Fruit fly (Drosophila melanogaster): ENCODE measurements around the gene fz2.
A peak's percentile ranks its signal among the peaks of the same experiment; 100 is the strongest.

fz2 gene

dm6 chr3L:19260278-19260803 is 25.2 kb upstream of the fz2 start, which contains the start of gene nes (continued):
- TF ChIP-seq CG17385 (GFP tag; optimal IDR thresholded peaks at IDR 0.05) (peak; percentile 87), Abd-B (GFP tag; optimal IDR thresholded peaks at IDR 0.05) (peak; percentile 18), CG8388 (GFP tag; optimal IDR thresholded peaks at IDR 0.05) (no peak)

DNA sequence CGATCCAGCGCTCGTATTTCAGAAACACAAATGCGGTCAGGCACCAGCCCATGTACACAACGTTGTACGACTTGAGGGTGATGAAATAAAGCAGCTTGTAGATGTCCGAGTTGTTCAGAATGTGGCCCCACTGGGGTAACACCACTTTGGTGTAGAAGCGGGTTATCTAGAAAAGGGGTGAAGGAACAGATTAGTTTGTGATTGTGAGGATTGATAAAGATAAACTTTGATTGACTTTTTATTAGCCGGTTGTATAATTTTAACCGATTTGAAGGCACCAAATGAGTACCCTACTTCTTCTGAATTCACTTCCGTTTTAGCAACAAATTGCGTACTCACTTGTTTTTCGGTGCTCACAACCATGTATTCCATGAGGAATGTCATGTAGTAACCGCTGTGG is 23.0 kb upstream of the fz2 start:
- no peak for TF ChIP-seq pan (optimal IDR thresholded peaks at IDR 0.05)
- TF ChIP-seq pan (GFP tag; optimal IDR thresholded peaks at IDR 0.05 in 1 of 2, IDR thresholded peaks at IDR 0.05 in 1 of 2) = no peak
- no peak for TF ChIP-seq CG14441 (GFP tag; IDR thresholded peaks at IDR 0.05)
- TF ChIP-seq Med (GFP tag) = no peak
- peak; percentile 4 for TF ChIP-seq CG34376 (GFP tag; optimal IDR thresholded peaks at IDR 0.05)
- peak; percentile 77 for TF ChIP-seq grn (GFP tag; optimal IDR thresholded peaks at IDR 0.05)
- peak in 1 of 2 experiments; percentile 63 for TF ChIP-seq Pdp1 (GFP tag; optimal IDR thresholded peaks at IDR 0.05)
- peak; percentile 44 for TF ChIP-seq Vsx1 (GFP tag; optimal IDR thresholded peaks at IDR 0.05)
- peak; percentile 27 for TF ChIP-seq CG10543 (GFP tag; optimal IDR thresholded peaks at IDR 0.05)
- TF ChIP-seq chm (GFP tag; IDR thresholded peaks at IDR 0.05) = no peak
- 0 out of 2 replicates have a peak, but pooled peaks have one; percentile 31 for TF ChIP-seq GATAe (GFP tag; conservative IDR thresholded peaks at IDR 0.05)
- TF ChIP-seq sens-2 (GFP tag; IDR thresholded peaks at IDR 0.05) = peak; percentile 80; the same call in 1 of the 2 replicates
- peak; percentile 86 for TF ChIP-seq exex (tag; optimal IDR thresholded peaks at IDR 0.05)
- TF ChIP-seq sug (tag; optimal IDR thresholded peaks at IDR 0.05) = peak; percentile 93

DNA sequence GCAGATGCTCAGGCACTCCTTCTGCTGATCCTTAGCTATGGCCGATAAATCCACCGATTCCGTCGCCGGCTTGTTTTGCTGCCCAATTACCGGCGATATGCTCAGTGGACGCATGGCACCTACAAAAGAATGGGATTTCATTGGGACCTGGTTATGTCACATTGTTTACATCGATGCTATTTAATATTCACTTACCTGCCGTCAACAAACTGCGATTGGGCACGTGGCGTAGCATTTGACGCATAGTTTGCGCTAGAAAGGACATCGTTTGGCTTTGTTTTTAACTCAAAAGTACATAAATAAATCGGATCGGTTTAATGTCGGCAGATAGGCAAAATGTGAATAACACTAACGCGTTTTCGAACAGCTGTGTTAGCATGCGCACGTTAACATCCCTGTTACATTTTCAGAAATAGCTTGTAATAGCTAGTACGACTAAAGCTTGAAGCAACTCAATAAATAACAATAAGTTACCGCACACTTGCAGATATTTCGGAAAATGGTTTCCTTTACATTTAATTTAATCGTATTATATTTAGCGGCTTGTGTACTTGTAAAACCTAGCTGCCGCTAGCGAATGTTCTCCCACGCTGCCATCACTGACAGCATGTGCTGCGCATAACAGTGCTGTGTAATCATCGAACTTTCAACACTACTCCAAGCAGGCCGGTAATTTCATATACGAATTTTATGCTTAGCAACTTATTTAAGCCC is 19.7 kb upstream of the fz2 start, which contains the start of the genes mRpL21 and rept:
Gene mRpL21, minus strand, starts transcription at position 347 of the 714 bp plus-strand sequence.
Gene rept, plus strand, starts transcription at position 626 of the 714 bp plus-strand sequence.
- TF ChIP-seq knrl (GFP tag; IDR thresholded peaks at IDR 0.05; ENCODE audit: partially characterized antibody) (peak; percentile 34; the same call in 2 of the 3 replicates), mld (GFP tag; IDR thresholded peaks at IDR 0.05; ENCODE audit: partially characterized antibody) (no peak), salm (tag; optimal IDR thresholded peaks at IDR 0.05) (no peak), CG17359 (tag; optimal IDR thresholded peaks at IDR 0.05) (no peak), row (GFP tag; IDR thresholded peaks at IDR 0.05) (peak; percentile 86), CG3995 (GFP tag; optimal IDR thresholded peaks at IDR 0.05) (no peak), CG10462 (GFP tag; optimal IDR thresholded peaks at IDR 0.05) (peak; percentile 53), Dll (GFP tag; IDR thresholded peaks at IDR 0.05; ENCODE audit: partially characterized antibody) (0 out of 4 replicates have a peak, but pooled peaks have one; percentile 44), D19A (tag; optimal IDR thresholded peaks at IDR 0.05) (no peak), CG17912 (GFP tag; optimal IDR thresholded peaks at IDR 0.05) (no peak), gcm2 (GFP tag; optimal IDR thresholded peaks at IDR 0.05) (peak; percentile 10), CG5953 (GFP tag; IDR thresholded peaks at IDR 0.05) (no peak), CG31441 (GFP tag; IDR thresholded peaks at IDR 0.05) (no peak), CG33213 (GFP tag; optimal IDR thresholded peaks at IDR 0.05) (peak; percentile 22), CG10274 (GFP tag; optimal IDR thresholded peaks at IDR 0.05) (no peak), pb (GFP tag; optimal IDR thresholded peaks at IDR 0.05) (peak; percentile 24), lmd (GFP tag; IDR thresholded peaks at IDR 0.05) (peak; percentile 30; the same call in 1 of the 2 replicates), fu2 (GFP tag; optimal IDR thresholded peaks at IDR 0.05) (peak; percentile 43), caup (GFP tag; optimal IDR thresholded peaks at IDR 0.05; ENCODE audit: severe bottlenecking) (peak; percentile 63), gem (tag; optimal IDR thresholded peaks at IDR 0.05) (peak; percentile 48), pum (GFP tag; optimal IDR thresholded peaks at IDR 0.05) (peak; percentile 22), CG17186 (GFP tag; optimal IDR thresholded peaks at IDR 0.05) (peak; percentile 97), Dip3 (GFP tag; optimal IDR thresholded peaks at IDR 0.05) (peak; percentile 49), ato (GFP tag; IDR thresholded peaks at IDR 0.05; ENCODE audit: partially characterized antibody) (no peak), CG16815 (GFP tag; optimal IDR thresholded peaks at IDR 0.05) (peak; percentile 6), CG12219 (GFP tag; optimal IDR thresholded peaks at IDR 0.05) (peak; percentile 14), pho (GFP tag; optimal IDR thresholded peaks at IDR 0.05) (peak; percentile 63), odd (GFP tag; optimal IDR thresholded peaks at IDR 0.05) (peak; percentile 50), Taf1 (GFP tag; IDR thresholded peaks at IDR 0.05) (peak; percentile 44; the same call in 1 of the 2 replicates)
